Worm (Caenorhabditis elegans) whole organism, L4 larva: ENCODE measurements around the gene txt-14.

Source experiments
- ama-1 ChIP-seq: fragments of 150-350 bp; optimal IDR thresholded peaks from 2 replicates; lab custom pipeline; 2014; ENCODE audit warnings: inconsistent platforms, mixed read lengths
- ctbp-1 ChIP-seq: fragments of 200-800 bp; sonication (Bioruptor generic); IDR thresholded peaks from 2 replicates; pipeline ENCODE4 v1.3.6; 2022; ENCODE audit warnings: missing genetic modification reagents, missing genetic modification characterization, missing compliant biosample characterization
- fkh-10 ChIP-seq: fragments of 150-350 bp; optimal IDR thresholded peaks from 2 replicates; lab custom pipeline; 2014; ENCODE audit warnings: missing biosample characterization, missing genetic modification reagents, missing genetic modification characterization
- lsy-2 ChIP-seq, 2 experiments: fragments of 150-350 bp in 1 of 2; sonication (generic microtip) in 1 of 2; optimal IDR thresholded peaks; 2 replicates each; lab custom pipeline; 2014 to 2017; ENCODE audit warnings: missing biosample characterization in 2 of 2, missing genetic modification characterization in 2 of 2
- mdl-1 ChIP-seq, 2 experiments: fragments of 150-350 bp in 1 of 2; sonication (generic microtip) in 1 of 2; optimal IDR thresholded peaks; 2 replicates each; lab custom pipeline; 2014 to 2017; ENCODE audit warnings: missing biosample characterization in 2 of 2, missing genetic modification characterization in 2 of 2
- pha-4 ChIP-seq, 2 experiments: fragments of 150-350 bp in 1 of 2; fragments of 200-800 bp in 1 of 2; sonication (Bioruptor generic) in 1 of 2; IDR thresholded peaks in 1 of 2; optimal IDR thresholded peaks in 1 of 2; 2 replicates each; pipeline versions ENCODE4 v1.3.6 to Lab custom; 2014 to 2022; ENCODE audit warnings: missing genetic modification characterization in 2 of 2, missing genetic modification reagents in 2 of 2, missing biosample characterization in 1 of 2, missing compliant biosample characterization in 1 of 2
- unc-62 ChIP-seq, 3 experiments: fragments of 150-350 bp in 1 of 3; sonication (generic microtip); optimal IDR thresholded peaks in 2 of 3; peaks in 1 of 3; 1 replicate in 1 of 3; 2 replicates in 2 of 3; lab custom pipeline; 2014 to 2017; ENCODE audit warnings: missing biosample characterization in 3 of 3, missing genetic modification characterization in 3 of 3, missing genetic modification reagents in 3 of 3, missing genotype in 1 of 3
- zag-1 ChIP-seq: fragments of 150-350 bp; optimal IDR thresholded peaks from 2 replicates; lab custom pipeline; 2014; ENCODE audit warnings: missing biosample characterization, missing genetic modification characterization
- ztf-11 ChIP-seq: fragments of 150-350 bp; optimal IDR thresholded peaks from 2 replicates; lab custom pipeline; 2014; ENCODE audit warnings: missing biosample characterization, missing genetic modification characterization

DNA sequence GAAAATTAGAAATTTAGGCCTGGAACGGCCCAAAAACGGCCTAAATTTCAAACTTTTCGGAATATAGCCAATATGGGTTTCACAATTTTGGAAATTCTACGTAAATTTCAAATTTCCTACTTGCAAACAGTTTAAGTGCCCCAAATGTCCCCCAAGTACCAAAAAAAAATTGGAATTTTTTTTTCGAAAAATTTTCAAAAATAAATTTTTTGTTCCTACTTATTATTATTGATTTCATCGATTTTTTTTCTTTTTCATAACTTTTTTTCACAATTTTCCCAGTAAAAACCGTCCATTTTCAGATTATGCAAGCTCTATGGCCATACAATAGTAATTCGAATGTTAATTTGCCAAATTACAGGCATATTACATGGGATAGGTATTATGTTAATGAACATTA, 10.9 kb upstream of the txt-14 start, which contains the start of gene Y51A2D.21:
- TF ChIP-seq ctbp-1 (GFP tag; lab: Robert Waterston, UW), result no peak
- TF ChIP-seq pha-4 (GFP tag; IDR thresholded peaks at IDR 0.05; lab: Robert Waterston, UW), result no peak
- no peak for TF ChIP-seq pha-4 (tag; optimal IDR thresholded peaks at IDR 0.05; lab: Kevin White, UChicago)
- no peak for TF ChIP-seq zag-1 (tag; lab: Kevin White, UChicago)
- TF ChIP-seq unc-62 (GFP tag; optimal IDR thresholded peaks at IDR 0.05 in 1 of 2; lab: Kevin White, UChicago), result no peak
- no peak for TF ChIP-seq unc-62 (tag; optimal IDR thresholded peaks at IDR 0.05; lab: Kevin White, UChicago)
- no peak for TF ChIP-seq fkh-10 (GFP tag; lab: Kevin White, UChicago)
- TF ChIP-seq ztf-11, result no peak
- no peak for TF ChIP-seq ama-1 (lab: Kevin White, UChicago)
- TF ChIP-seq lsy-2 (tag; optimal IDR thresholded peaks at IDR 0.05; lab: Kevin White, UChicago), result no peak
- TF ChIP-seq mdl-1 (tag; optimal IDR thresholded peaks at IDR 0.05; lab: Kevin White, UChicago), result no peak
